Fruit fly (Drosophila melanogaster): ENCODE data around the gene mio.

The mio gene

dm6 chr2L:2228179-2228849 lies 11.2 kb downstream of the mio start:
- TF ChIP-seq CG34367 (tag; optimal IDR thresholded peaks at IDR 0.05): no peak
- no peak for TF ChIP-seq CG32121 (GFP tag; IDR thresholded peaks at IDR 0.05)
- no peak for TF ChIP-seq D1 (tag; optimal IDR thresholded peaks at IDR 0.05)
- no peak for TF ChIP-seq CG15710 (tag; optimal IDR thresholded peaks at IDR 0.05)
- TF ChIP-seq CG17806 (tag; optimal IDR thresholded peaks at IDR 0.05): no peak
- no peak for TF ChIP-seq CG14655 (GFP tag; optimal IDR thresholded peaks at IDR 0.05)
- no peak for TF ChIP-seq CG10348 (GFP tag; IDR thresholded peaks at IDR 0.05)
- peak; percentile 42 for TF ChIP-seq Ets98B (GFP tag; IDR thresholded peaks at IDR 0.05)
- no peak for TF ChIP-seq rn (GFP tag; IDR thresholded peaks at IDR 0.05)
- 0 out of 3 replicates have a peak, but pooled peaks have one; percentile 33 for TF ChIP-seq fd96Ca (GFP tag; IDR thresholded peaks at IDR 0.05)

- peak; percentile 36 for TF ChIP-seq EcR (GFP tag; optimal IDR thresholded peaks at IDR 0.05)
- no peak for TF ChIP-seq fd96Ca (GFP tag; IDR thresholded peaks at IDR 0.05)
- no peak for TF ChIP-seq Pif1A (GFP tag; optimal IDR thresholded peaks at IDR 0.05)
Observed at dm6 chr2L:2236722-2237121, 19.6 kb downstream of the mio start, which contains the start of gene Sec24CD. TSS of gene Sec24CD (minus strand) at chr2L:2236844.

DNA sequence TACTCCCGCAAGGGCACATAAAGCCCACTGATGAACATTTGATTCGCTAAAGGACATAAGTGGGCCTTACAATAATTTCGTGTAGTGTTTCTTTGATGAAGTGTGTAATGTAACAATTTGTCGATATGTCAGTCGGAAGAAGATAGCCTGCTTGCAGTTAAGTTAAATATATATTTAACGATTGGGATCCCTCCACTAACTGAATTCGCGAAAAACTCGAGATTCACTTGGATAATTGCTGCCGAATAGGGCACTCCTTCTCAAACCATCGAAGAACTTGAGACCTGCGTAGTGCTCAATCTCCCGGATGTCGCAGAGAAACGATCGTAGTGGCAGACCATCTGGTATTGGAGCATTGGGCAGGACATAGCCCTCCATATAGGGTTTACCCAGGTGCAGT lies 21.1 kb downstream of the mio start, which contains the start of gene Tengl3:
Gene Tengl3 (minus strand): TSS at position 101 of the 400 bp plus-strand sequence.
- TF ChIP-seq gl (tag; optimal IDR thresholded peaks at IDR 0.05) (no peak), EcR (GFP tag; optimal IDR thresholded peaks at IDR 0.05) (no peak), CG10348 (GFP tag; IDR thresholded peaks at IDR 0.05) (no peak), CG4496 (GFP tag; IDR thresholded peaks at IDR 0.05) (no peak), CG15710 (tag; optimal IDR thresholded peaks at IDR 0.05) (no peak), CG17806 (tag; optimal IDR thresholded peaks at IDR 0.05) (no peak), rn (GFP tag; IDR thresholded peaks at IDR 0.05) (no peak), Ets98B (GFP tag; IDR thresholded peaks at IDR 0.05) (no peak), D1 (tag; optimal IDR thresholded peaks at IDR 0.05) (no peak), CG9948 (tag; optimal IDR thresholded peaks at IDR 0.05) (no peak), Pif1A (GFP tag; optimal IDR thresholded peaks at IDR 0.05) (no peak), CG12605 (GFP tag; IDR thresholded peaks at IDR 0.05) (no peak), CG34367 (tag; optimal IDR thresholded peaks at IDR 0.05) (no peak), CG32121 (GFP tag; IDR thresholded peaks at IDR 0.05) (no peak), CG8159 (tag; optimal IDR thresholded peaks at IDR 0.05) (no peak), fd96Ca (GFP tag; IDR thresholded peaks at IDR 0.05) (no peak)

- TF ChIP-seq rn (GFP tag; IDR thresholded peaks at IDR 0.05) (no peak), EcR (GFP tag; optimal IDR thresholded peaks at IDR 0.05) (no peak), Pif1A (GFP tag; optimal IDR thresholded peaks at IDR 0.05) (no peak), CG14655 (GFP tag; optimal IDR thresholded peaks at IDR 0.05) (no peak), CG34367 (tag; optimal IDR thresholded peaks at IDR 0.05) (no peak), CG4496 (GFP tag; IDR thresholded peaks at IDR 0.05) (no peak), CG8159 (tag; optimal IDR thresholded peaks at IDR 0.05) (no peak), CG13204 (GFP tag; optimal IDR thresholded peaks at IDR 0.05) (no peak), CG9948 (tag; optimal IDR thresholded peaks at IDR 0.05) (no peak), CG15710 (tag; optimal IDR thresholded peaks at IDR 0.05) (no peak), CG17806 (tag; optimal IDR thresholded peaks at IDR 0.05) (no peak), Pif1B (GFP tag; optimal IDR thresholded peaks at IDR 0.05) (no peak), CG32121 (GFP tag; IDR thresholded peaks at IDR 0.05) (no peak), Snoo (tag; optimal IDR thresholded peaks at IDR 0.05) (no peak)
Observed at dm6 chr2L:2239284-2239683, 22.2 kb downstream of the mio start, which contains the start of gene Tengl2. TSS of gene Tengl2 (minus strand) at chr2L:2239384.

DNA sequence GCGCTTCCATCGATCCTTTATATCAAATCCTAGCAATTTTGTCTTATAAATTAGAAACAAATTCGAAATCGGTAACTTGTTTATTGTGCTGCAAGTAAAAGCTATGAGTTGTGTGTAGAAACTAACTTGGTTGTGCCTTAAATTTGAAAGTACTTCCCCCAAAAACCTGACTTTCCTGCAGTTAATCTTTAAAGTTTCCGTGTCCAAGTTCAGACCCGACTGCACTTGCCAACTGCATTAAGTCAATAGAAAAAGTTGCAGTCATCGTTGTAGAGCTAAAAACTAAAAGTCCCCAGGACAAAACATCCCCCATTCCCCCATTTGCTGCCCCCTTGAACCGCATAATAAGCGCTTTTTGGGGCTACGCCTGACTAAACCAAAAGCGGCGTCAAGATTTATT lies 23.4 kb downstream of the mio start, which contains the start of gene Tengl1:
Gene Tengl1 (minus strand): TSS at position 101 of the 400 bp plus-strand sequence.
- TF ChIP-seq CG34367 (tag; optimal IDR thresholded peaks at IDR 0.05) (no peak), Pif1A (GFP tag; optimal IDR thresholded peaks at IDR 0.05) (no peak), D1 (tag; optimal IDR thresholded peaks at IDR 0.05) (no peak), Ets98B (GFP tag; IDR thresholded peaks at IDR 0.05) (no peak), CG10348 (GFP tag; IDR thresholded peaks at IDR 0.05) (no peak), CG14655 (GFP tag; optimal IDR thresholded peaks at IDR 0.05) (no peak), CG32121 (GFP tag; IDR thresholded peaks at IDR 0.05) (no peak), EcR (GFP tag; optimal IDR thresholded peaks at IDR 0.05) (no peak), CG9948 (tag; optimal IDR thresholded peaks at IDR 0.05) (no peak), rn (GFP tag; IDR thresholded peaks at IDR 0.05) (no peak), CG4496 (GFP tag; IDR thresholded peaks at IDR 0.05) (no peak), CG13204 (GFP tag; optimal IDR thresholded peaks at IDR 0.05) (no peak), CG15710 (tag; optimal IDR thresholded peaks at IDR 0.05) (no peak), CG8301 (tag; optimal IDR thresholded peaks at IDR 0.05) (no peak), CG12605 (GFP tag; IDR thresholded peaks at IDR 0.05) (no peak), Snoo (tag; optimal IDR thresholded peaks at IDR 0.05) (no peak), Pif1B (GFP tag; optimal IDR thresholded peaks at IDR 0.05) (no peak), CG17806 (tag; optimal IDR thresholded peaks at IDR 0.05) (no peak), CG8159 (tag; optimal IDR thresholded peaks at IDR 0.05) (no peak), fd96Ca (GFP tag; IDR thresholded peaks at IDR 0.05) (no peak)

DNA sequence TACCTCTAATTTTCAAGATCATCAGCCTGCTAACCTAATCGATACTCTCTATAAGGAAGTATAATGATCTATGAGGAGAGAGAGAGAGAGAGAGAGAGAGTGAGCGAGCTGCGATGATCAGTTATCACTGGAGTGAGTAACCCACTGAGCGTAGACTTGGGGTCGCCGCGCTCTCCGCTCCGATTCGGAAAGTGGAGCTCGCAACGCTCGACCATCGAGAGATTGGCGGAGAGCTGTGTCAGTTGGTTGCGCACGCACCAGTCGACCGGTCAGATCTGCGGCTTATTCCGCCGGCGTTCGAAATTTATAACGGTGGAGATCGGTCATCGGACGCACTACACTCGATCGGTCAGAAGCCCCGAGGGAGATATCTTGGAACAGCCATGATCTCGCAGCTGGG lies 25.0 kb downstream of the mio start, which contains the start of gene CG4267:
Gene CG4267 (plus strand): TSS at position 240 of the 400 bp plus-strand sequence.
- TF ChIP-seq D1 (tag; optimal IDR thresholded peaks at IDR 0.05): no peak
- TF ChIP-seq CG17806 (tag; optimal IDR thresholded peaks at IDR 0.05): no peak
- 0 out of 2 replicates have a peak, but pooled peaks have one; percentile 23 for TF ChIP-seq CG10348 (GFP tag; IDR thresholded peaks at IDR 0.05)
- TF ChIP-seq CG15710 (tag; optimal IDR thresholded peaks at IDR 0.05): no peak
- 0 out of 2 replicates have a peak, but pooled peaks have one; percentile 12 for TF ChIP-seq CG32121 (GFP tag; IDR thresholded peaks at IDR 0.05)
- TF ChIP-seq EcR (GFP tag; optimal IDR thresholded peaks at IDR 0.05): peak; percentile 74
- TF ChIP-seq Pif1A (GFP tag; optimal IDR thresholded peaks at IDR 0.05): no peak
- no peak for TF ChIP-seq Pif1B (GFP tag; optimal IDR thresholded peaks at IDR 0.05)
- TF ChIP-seq gl (tag; optimal IDR thresholded peaks at IDR 0.05): no peak
- peak; percentile 20; the same call in 1 of the 2 replicates for TF ChIP-seq Ets98B (GFP tag; IDR thresholded peaks at IDR 0.05)
- peak; percentile 52; the same call in 1 of the 3 replicates for TF ChIP-seq fd96Ca (GFP tag; IDR thresholded peaks at IDR 0.05)
- TF ChIP-seq CG14655 (GFP tag; optimal IDR thresholded peaks at IDR 0.05): no peak
- TF ChIP-seq CG4496 (GFP tag; IDR thresholded peaks at IDR 0.05): peak; percentile 67
- TF ChIP-seq CG12605 (GFP tag; IDR thresholded peaks at IDR 0.05): no peak
- no peak for TF ChIP-seq CG13204 (GFP tag; optimal IDR thresholded peaks at IDR 0.05)
- TF ChIP-seq CG9948 (tag; optimal IDR thresholded peaks at IDR 0.05): no peak
- no peak for TF ChIP-seq CG8301 (tag; optimal IDR thresholded peaks at IDR 0.05)
- TF ChIP-seq rn (GFP tag; IDR thresholded peaks at IDR 0.05): no peak
- no peak for TF ChIP-seq CG8159 (tag; optimal IDR thresholded peaks at IDR 0.05)
- TF ChIP-seq Snoo (tag; optimal IDR thresholded peaks at IDR 0.05): no peak
- TF ChIP-seq CG34367 (tag; optimal IDR thresholded peaks at IDR 0.05): no peak
